Fruit fly (Drosophila melanogaster): Measurements from ENCODE around the gene CG10300.

DNA sequence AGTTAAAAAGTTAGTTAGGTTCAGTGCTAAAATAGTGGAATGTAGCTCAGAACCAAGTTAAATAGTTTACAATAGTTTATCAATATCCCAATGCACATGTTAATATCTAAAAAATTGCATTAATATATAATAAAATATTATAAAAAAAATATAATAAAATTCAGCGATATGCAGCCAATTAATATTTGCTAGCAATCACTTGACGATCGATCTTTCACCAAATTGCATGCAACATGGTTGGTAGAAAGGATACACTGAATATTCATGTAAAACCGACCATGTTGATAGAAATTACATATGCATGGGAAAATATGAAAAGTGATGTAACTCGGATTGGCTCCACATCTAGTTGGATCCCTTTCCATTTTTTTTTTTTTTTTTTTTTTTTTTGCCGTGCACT lies 35.7 kb upstream of the CG10300 start:
- TF ChIP-seq pdm3 (GFP tag; optimal IDR thresholded peaks at IDR 0.05) (no peak), CG10631 (GFP tag; optimal IDR thresholded peaks at IDR 0.05) (peak; percentile 36), dsx (GFP tag; optimal IDR thresholded peaks at IDR 0.05; ENCODE audit: poor library complexity, severe bottlenecking) (no peak), CG6854 (GFP tag; optimal IDR thresholded peaks at IDR 0.05) (no peak), Sox102F (GFP tag; optimal IDR thresholded peaks at IDR 0.05) (no peak), vri (GFP tag; optimal IDR thresholded peaks at IDR 0.05) (no peak), Ets96B (tag; optimal IDR thresholded peaks at IDR 0.05) (no peak), Smox (GFP tag; optimal IDR thresholded peaks at IDR 0.05) (no peak), Gug (GFP tag; IDR thresholded peaks at IDR 0.05) (no peak), CG6792 (GFP tag; optimal IDR thresholded peaks at IDR 0.05) (no peak), CG11902 (GFP tag; optimal IDR thresholded peaks at IDR 0.05) (no peak), fd59A (GFP tag; optimal IDR thresholded peaks at IDR 0.05) (no peak), OdsH (GFP tag; optimal IDR thresholded peaks at IDR 0.05) (peak; percentile 26)
